ENCODE assay signal across 2 fruit fly cellular contexts in the genomic region with DNA sequence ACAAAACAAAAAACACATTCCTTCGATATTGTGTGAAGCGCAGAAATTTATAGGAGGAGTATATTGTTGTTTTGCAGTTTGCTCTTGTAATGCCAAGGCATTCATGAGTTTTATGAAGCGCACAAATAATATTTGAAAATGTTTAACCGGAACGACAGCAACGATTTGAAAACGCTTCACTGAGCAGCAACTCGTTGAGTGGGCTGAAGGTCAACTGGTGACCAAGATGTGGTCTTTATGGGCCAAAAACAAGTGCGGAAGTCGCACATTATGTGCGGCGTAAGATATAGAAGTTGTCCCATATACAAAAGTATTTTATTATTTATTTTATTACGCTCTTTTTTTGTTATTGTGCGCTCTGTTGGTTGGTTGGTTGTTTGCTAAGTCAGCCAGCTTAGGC.
A peak's percentile ranks its signal among the peaks of the same experiment; 100 is the strongest.
TF ChIP-seq lines count a peak whose summit lies in the region.

No protein-coding gene starts in this region.

- TF ChIP-seq CTCF in whole organism, embryonic (GFP tag; optimal IDR thresholded peaks at IDR 0.05; lab: Kevin White, UChicago) = no peak

TF ChIP-seq in whole organism, embryonic, 481 proteins besides CTCF, POLR2A, EP300 and RAD21:
- no peak for TF ChIP-seq klu (GFP tag; IDR thresholded peaks at IDR 0.05; lab: Robert Waterston, UW)
- TF ChIP-seq Eip74EF (GFP tag; optimal IDR thresholded peaks at IDR 0.05; lab: Kevin White, UChicago) = peak in 1 of 2 experiments; percentile 88
- no peak for TF ChIP-seq prd (optimal IDR thresholded peaks at IDR 0.05; lab: Kevin White, UChicago)
- TF ChIP-seq prd (GFP tag; IDR thresholded peaks at IDR 0.05; lab: Robert Waterston, UW) = no peak
- peak; percentile 10 for TF ChIP-seq ftz-f1 (GFP tag; optimal IDR thresholded peaks at IDR 0.05; lab: Kevin White, UChicago)
- TF ChIP-seq sd (tag; optimal IDR thresholded peaks at IDR 0.05; lab: Kevin White, UChicago) = peak; percentile 87
- TF ChIP-seq chinmo (GFP tag; IDR thresholded peaks at IDR 0.05; lab: Robert Waterston, UW; ENCODE audit: partially characterized antibody) = peak; percentile 84; the same call in 1 of the 4 replicates
- TF ChIP-seq Gug (GFP tag; IDR thresholded peaks at IDR 0.05; lab: Robert Waterston, UW) = no peak

TF ChIP-seq in whole organism, prepupa, 60 proteins besides CTCF, POLR2A, EP300 and RAD21:
- TF ChIP-seq CG31627 (GFP tag; optimal IDR thresholded peaks at IDR 0.05; lab: Kevin White, UChicago) = no peak
- TF ChIP-seq fkh (GFP tag; optimal IDR thresholded peaks at IDR 0.05; lab: Kevin White, UChicago) = peak; percentile 10
